Worm (Caenorhabditis elegans): Measurements from ENCODE around the gene C34H4.5.
A peak's percentile ranks its signal among the peaks of the same experiment; 100 is the strongest.

C34H4.5 gene

DNA sequence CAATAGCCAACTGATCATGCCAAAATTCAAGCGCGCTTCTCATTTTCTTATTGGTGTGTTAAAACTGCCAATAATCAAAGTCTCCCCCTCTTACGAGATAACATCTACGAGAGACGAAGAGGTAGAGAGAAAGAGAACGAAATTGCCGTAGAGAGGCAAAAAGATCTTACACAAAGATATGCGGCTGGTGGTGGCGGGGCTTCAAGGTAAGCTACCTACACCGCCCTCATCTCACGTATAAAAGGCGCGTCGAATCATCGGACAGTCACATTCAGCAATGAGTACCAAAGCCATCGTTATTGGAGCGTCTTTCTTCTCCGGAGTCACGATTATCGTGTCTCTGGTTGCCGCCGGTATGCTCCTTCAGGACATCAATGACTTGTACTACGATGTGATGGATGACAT is 1.6 kb downstream of the C34H4.5 start, which contains the start of gene col-107 (continued):
- no peak for TF ChIP-seq F16B12.6 (tag; optimal IDR thresholded peaks at IDR 0.05)
- no peak for TF ChIP-seq C34B4.2 (tag; optimal IDR thresholded peaks at IDR 0.05)
- TF ChIP-seq ets-5 (GFP tag; IDR thresholded peaks at IDR 0.05), result no peak
- TF ChIP-seq Y116A8C.19 (tag; optimal IDR thresholded peaks at IDR 0.05; ENCODE audit: borderline replicate concordance), result no peak
- no peak for TF ChIP-seq hlh-17 (GFP tag; optimal IDR thresholded peaks at IDR 0.05; ENCODE audit: borderline replicate concordance)
- TF ChIP-seq nhr-12 (tag; optimal IDR thresholded peaks at IDR 0.05), result no peak
- TF ChIP-seq skn-1 (tag; optimal IDR thresholded peaks at IDR 0.05), result no peak
- TF ChIP-seq efl-1 (optimal IDR thresholded peaks at IDR 0.05), result no peak
- peak in 1 of 2 experiments; percentile 77 for TF ChIP-seq efl-1 (GFP tag; optimal IDR thresholded peaks at IDR 0.05 in 1 of 2)
- peak; percentile 6 for TF ChIP-seq ztf-4 (tag; optimal IDR thresholded peaks at IDR 0.05)
- no peak for TF ChIP-seq unc-30 (tag; optimal IDR thresholded peaks at IDR 0.05)
- TF ChIP-seq ces-1 (GFP tag; optimal IDR thresholded peaks at IDR 0.05), result no peak
- TF ChIP-seq zag-1 (tag; optimal IDR thresholded peaks at IDR 0.05), result no peak
- no peak for TF ChIP-seq ceh-82 (tag; optimal IDR thresholded peaks at IDR 0.05)
- no peak for TF ChIP-seq elt-2 (tag; optimal IDR thresholded peaks at IDR 0.05)
- TF ChIP-seq efl-3 (GFP tag; optimal IDR thresholded peaks at IDR 0.05), result no peak
- no peak for TF ChIP-seq egl-27 (tag; optimal IDR thresholded peaks at IDR 0.05)
- no peak for TF ChIP-seq nhr-11 (tag; optimal IDR thresholded peaks at IDR 0.05)
- TF ChIP-seq unc-62 (GFP tag; optimal IDR thresholded peaks at IDR 0.05), result no peak
- no peak for TF ChIP-seq pqm-1 (tag; optimal IDR thresholded peaks at IDR 0.05)
- no peak for TF ChIP-seq pax-3 (tag; optimal IDR thresholded peaks at IDR 0.05)
- TF ChIP-seq nhr-237 (tag; optimal IDR thresholded peaks at IDR 0.05), result no peak
- TF ChIP-seq nhr-90 (tag; optimal IDR thresholded peaks at IDR 0.05; ENCODE audit: poor library complexity), result no peak
- no peak for TF ChIP-seq lin-35 (GFP tag; optimal IDR thresholded peaks at IDR 0.05)
- TF ChIP-seq sox-4 (tag; optimal IDR thresholded peaks at IDR 0.05), result no peak
- TF ChIP-seq fkh-4 (tag; optimal IDR thresholded peaks at IDR 0.05; ENCODE audit: borderline replicate concordance), result no peak
- no peak for TF ChIP-seq mdl-1 (tag; optimal IDR thresholded peaks at IDR 0.05)
- no peak for TF ChIP-seq ceh-88 (GFP tag; IDR thresholded peaks at IDR 0.05)
- no peak for TF ChIP-seq unc-98 (GFP tag; IDR thresholded peaks at IDR 0.05)
- no peak for TF ChIP-seq vab-15 (tag; optimal IDR thresholded peaks at IDR 0.05)
- TF ChIP-seq hlh-4 (tag; optimal IDR thresholded peaks at IDR 0.05), result no peak
- no peak for TF ChIP-seq pag-3 (tag; optimal IDR thresholded peaks at IDR 0.05; ENCODE audit: borderline replicate concordance, insufficient read depth)
- TF ChIP-seq nhr-76 (tag; optimal IDR thresholded peaks at IDR 0.05), result no peak
- no peak for TF ChIP-seq nhr-19 (GFP tag; conservative IDR thresholded peaks at IDR 0.05)
- no peak for TF ChIP-seq tbx-2 (tag; optimal IDR thresholded peaks at IDR 0.05)
- TF ChIP-seq sup-37 (GFP tag; optimal IDR thresholded peaks at IDR 0.05), result no peak
- no peak for TF ChIP-seq zip-4 (GFP tag; optimal IDR thresholded peaks at IDR 0.05)
- TF ChIP-seq C04F5.9 (tag; optimal IDR thresholded peaks at IDR 0.05), result no peak
- no peak for TF ChIP-seq mef-2 (tag; optimal IDR thresholded peaks at IDR 0.05)
- no peak for TF ChIP-seq lir-3 (tag; optimal IDR thresholded peaks at IDR 0.05; ENCODE audit: poor library complexity)
- no peak for TF ChIP-seq irx-1 (tag; optimal IDR thresholded peaks at IDR 0.05)
- peak; percentile 86 for TF ChIP-seq nhr-85 (tag)
- TF ChIP-seq blmp-1 (tag; optimal IDR thresholded peaks at IDR 0.05), result peak; percentile 32
- peak; percentile 9 for TF ChIP-seq nhr-20 (tag; optimal IDR thresholded peaks at IDR 0.05)
- TF ChIP-seq jun-1 (tag; optimal IDR thresholded peaks at IDR 0.05), result no peak
- no peak for TF ChIP-seq ceh-63 (GFP tag; optimal IDR thresholded peaks at IDR 0.05)
- TF ChIP-seq snpc-4 (tag; optimal IDR thresholded peaks at IDR 0.05), result no peak
